Worm (Caenorhabditis elegans) whole organism, L4 larva: ENCODE data around the gene F35A5.2.

Experiments used
- F26F4.8 ChIP-seq: fragments of 200-800 bp; sonication (Bioruptor generic); conservative IDR thresholded peaks from 2 replicates; pipeline ENCODE4 v1.3.6; 2022; ENCODE audit warnings: missing genetic modification characterization, missing compliant biosample characterization
- F44E2.7 ChIP-seq: fragments of 200-800 bp; sonication (Bioruptor generic); IDR thresholded peaks from 2 replicates; pipeline ENCODE4 v2.1.2; 2022; ENCODE audit warnings: missing genetic modification characterization, missing compliant biosample characterization
- F49E8.2 ChIP-seq: sonication (generic microtip); optimal IDR thresholded peaks from 2 replicates; lab custom pipeline; 2016; ENCODE audit warnings: missing compliant biosample characterization, mild to moderate bottlenecking, missing genetic modification characterization, borderline replicate concordance
- R02D3.7 ChIP-seq: fragments of 150-350 bp; sonication (generic microtip); optimal IDR thresholded peaks from 3 replicates; lab custom pipeline; 2014; ENCODE audit warnings: missing biosample characterization, missing genetic modification characterization
- T20F7.1 ChIP-seq: fragments of 200-800 bp; sonication (Bioruptor generic); optimal IDR thresholded peaks from 2 replicates; lab custom pipeline; 2018; ENCODE audit warnings: mild to moderate bottlenecking, missing genetic modification characterization, missing compliant biosample characterization
- T26A8.4 ChIP-seq: fragments of 200-800 bp; sonication (Bioruptor generic); IDR thresholded peaks from 2 replicates; pipeline ENCODE4 v1.3.6; 2022; ENCODE audit warnings: missing genetic modification characterization, missing compliant biosample characterization
- Y5F2A.4 ChIP-seq: fragments of 200-800 bp; sonication (Bioruptor generic); optimal IDR thresholded peaks from 2 replicates; lab custom pipeline; 2018; ENCODE audit warnings: mild to moderate bottlenecking, missing genetic modification characterization, missing compliant biosample characterization
- Y75B8A.6 ChIP-seq: fragments of 200-800 bp; sonication (Bioruptor generic); IDR thresholded peaks from 2 replicates; pipeline ENCODE4 v1.3.6; 2022; ENCODE audit warnings: missing genetic modification reagents, missing genetic modification characterization, missing compliant biosample characterization
- ZK337.2 ChIP-seq: fragments of 200-800 bp; sonication (Bioruptor generic); IDR thresholded peaks from 2 replicates; pipeline ENCODE4 v1.3.6; 2022; ENCODE audit warnings: missing genetic modification reagents, missing genetic modification characterization, missing compliant biosample characterization
- arid-1 ChIP-seq: fragments of 200-800 bp; sonication (Bioruptor generic); conservative IDR thresholded peaks from 2 replicates; pipeline ENCODE4 v1.3.6; 2022; ENCODE audit warnings: missing genetic modification reagents, missing genetic modification characterization, missing compliant biosample characterization
- ceh-28 ChIP-seq: fragments of 150-350 bp; optimal IDR thresholded peaks from 2 replicates; lab custom pipeline; 2014; ENCODE audit warnings: missing biosample characterization, missing genetic modification reagents, missing genetic modification characterization
- ceh-32 ChIP-seq: sonication (generic microtip); optimal IDR thresholded peaks from 2 replicates; lab custom pipeline; 2016; ENCODE audit warnings: mild to moderate bottlenecking, missing genetic modification characterization, missing compliant biosample characterization; ENCODE audit not compliant: poor library complexity
- ceh-82 ChIP-seq: sonication (generic microtip); optimal IDR thresholded peaks from 2 replicates; lab custom pipeline; 2017; ENCODE audit warnings: missing biosample characterization, missing genetic modification characterization
- cey-2 ChIP-seq: sonication (generic microtip); optimal IDR thresholded peaks from 3 replicates; lab custom pipeline; 2017; ENCODE audit warnings: missing genetic modification characterization, mild to moderate bottlenecking, missing compliant biosample characterization, antibody characterized with exemption, borderline replicate concordance; ENCODE audit not compliant: insufficient read depth
- ctbp-1 ChIP-seq: fragments of 200-800 bp; sonication (Bioruptor generic); IDR thresholded peaks from 2 replicates; pipeline ENCODE4 v1.3.6; 2022; ENCODE audit warnings: missing genetic modification reagents, missing genetic modification characterization, missing compliant biosample characterization
- daf-16 ChIP-seq, 3 experiments: sonication (generic microtip); optimal IDR thresholded peaks; 2 replicates each; lab custom pipeline; 2016 to 2017; ENCODE audit warnings: missing genetic modification characterization in 3 of 3, missing genetic modification reagents in 3 of 3, mild to moderate bottlenecking in 2 of 3, missing compliant biosample characterization in 2 of 3, missing biosample characterization in 1 of 3, moderate library complexity in 1 of 3
- daf-8 ChIP-seq: fragments of 200-800 bp; sonication (Bioruptor generic); IDR thresholded peaks from 2 replicates; pipeline ENCODE4 v1.3.6; 2022; ENCODE audit warnings: missing genetic modification characterization, missing compliant biosample characterization
- dmd-6 ChIP-seq: fragments of 200-800 bp; sonication (Bioruptor generic); IDR thresholded peaks from 2 replicates; pipeline ENCODE4 v1.3.6; 2022; ENCODE audit warnings: missing genetic modification reagents, missing genetic modification characterization, missing compliant biosample characterization
- dmd-9 ChIP-seq: fragments of 200-800 bp; sonication (Bioruptor generic); IDR thresholded peaks from 2 replicates; pipeline ENCODE4 v1.3.6; 2022; ENCODE audit warnings: missing genetic modification reagents, missing genetic modification characterization, missing compliant biosample characterization
- dpl-1 ChIP-seq: fragments of 150-350 bp; optimal IDR thresholded peaks from 2 replicates; lab custom pipeline; 2014; ENCODE audit warnings: missing biosample characterization, missing genetic modification reagents, missing genetic modification characterization
- hlh-30 ChIP-seq: sonication (generic microtip); optimal IDR thresholded peaks from 2 replicates; lab custom pipeline; 2017; ENCODE audit warnings: antibody characterized with exemption, mild to moderate bottlenecking, missing genetic modification characterization, missing compliant biosample characterization; ENCODE audit not compliant: insufficient read depth
- jun-1 ChIP-seq: fragments of 150-350 bp; optimal IDR thresholded peaks from 2 replicates; lab custom pipeline; 2014; ENCODE audit warnings: missing biosample characterization, missing genetic modification reagents, missing genetic modification characterization
- lin-13 ChIP-seq: fragments of 150-350 bp; optimal IDR thresholded peaks from 2 replicates; lab custom pipeline; 2014; ENCODE audit warnings: missing biosample characterization, missing genetic modification reagents, missing genetic modification characterization
- lin-39 ChIP-seq: fragments of 150-350 bp; optimal IDR thresholded peaks from 2 replicates; lab custom pipeline; 2014; ENCODE audit warnings: missing biosample characterization, missing genetic modification reagents, missing genetic modification characterization
- lir-3 ChIP-seq: sonication (generic microtip); optimal IDR thresholded peaks from 2 replicates; lab custom pipeline; 2016; ENCODE audit warnings: mild to moderate bottlenecking, missing genetic modification characterization, missing compliant biosample characterization
- mes-2 ChIP-seq: sonication (generic microtip); optimal IDR thresholded peaks from 2 replicates; lab custom pipeline; 2016; ENCODE audit warnings: missing genotype, mild to moderate bottlenecking, missing genetic modification characterization, missing compliant biosample characterization; ENCODE audit not compliant: poor library complexity, severe bottlenecking
- nhr-10 ChIP-seq: fragments of 150-350 bp; optimal IDR thresholded peaks from 2 replicates; lab custom pipeline; 2014; ENCODE audit warnings: missing biosample characterization, missing genetic modification characterization
- nhr-102 ChIP-seq: sonication (generic microtip); optimal IDR thresholded peaks from 2 replicates; lab custom pipeline; 2016; ENCODE audit warnings: mild to moderate bottlenecking, missing genetic modification characterization, moderate library complexity, missing compliant biosample characterization
- nhr-28 ChIP-seq: fragments of 150-350 bp; optimal IDR thresholded peaks from 2 replicates; lab custom pipeline; 2014; ENCODE audit warnings: missing biosample characterization, missing genetic modification characterization
- nhr-6 ChIP-seq: fragments of 150-350 bp; optimal IDR thresholded peaks from 2 replicates; lab custom pipeline; 2014; ENCODE audit warnings: missing biosample characterization, missing genetic modification characterization
- nhr-76 ChIP-seq: fragments of 150-350 bp; optimal IDR thresholded peaks from 2 replicates; lab custom pipeline; 2014; ENCODE audit warnings: missing biosample characterization, missing genetic modification characterization
- pha-4 ChIP-seq, 2 experiments: fragments of 150-350 bp in 1 of 2; fragments of 200-800 bp in 1 of 2; sonication (Bioruptor generic) in 1 of 2; IDR thresholded peaks in 1 of 2; optimal IDR thresholded peaks in 1 of 2; 2 replicates each; pipeline versions ENCODE4 v1.3.6 to Lab custom; 2014 to 2022; ENCODE audit warnings: missing genetic modification characterization in 2 of 2, missing genetic modification reagents in 2 of 2, missing biosample characterization in 1 of 2, missing compliant biosample characterization in 1 of 2
- pqm-1 ChIP-seq: sonication (generic microtip); optimal IDR thresholded peaks from 2 replicates; lab custom pipeline; 2017; ENCODE audit warnings: missing biosample characterization, missing genetic modification characterization
- saeg-2 ChIP-seq: fragments of 200-800 bp; sonication (Bioruptor generic); IDR thresholded peaks from 2 replicates; pipeline ENCODE4 v1.3.6; 2022; ENCODE audit warnings: missing genetic modification reagents, missing genetic modification characterization, missing compliant biosample characterization
- sdz-12 ChIP-seq: fragments of 200-800 bp; sonication (Bioruptor generic); optimal IDR thresholded peaks from 2 replicates; lab custom pipeline; 2018; ENCODE audit warnings: mild to moderate bottlenecking, missing genetic modification characterization, missing compliant biosample characterization
- set-16 ChIP-seq: fragments of 200-800 bp; sonication (Bioruptor generic); IDR thresholded peaks from 2 replicates; pipeline ENCODE4 v1.3.6; 2022; ENCODE audit warnings: missing genetic modification reagents, missing genetic modification characterization, missing compliant biosample characterization
- snpc-1.2 ChIP-seq: fragments of 200-800 bp; sonication (Bioruptor generic); IDR thresholded peaks from 2 replicates; pipeline ENCODE4 v1.3.6; 2022; ENCODE audit warnings: missing genetic modification reagents, missing genetic modification characterization, missing compliant biosample characterization
- spr-1 ChIP-seq: sonication (generic microtip); optimal IDR thresholded peaks from 2 replicates; lab custom pipeline; 2016; ENCODE audit warnings: mild to moderate bottlenecking, missing genetic modification characterization, missing compliant biosample characterization
- tag-97 ChIP-seq: fragments of 200-800 bp; sonication (Bioruptor generic); IDR thresholded peaks from 2 replicates; pipeline ENCODE4 v1.3.6; 2022; ENCODE audit warnings: missing genetic modification characterization, missing compliant biosample characterization
- unc-130 ChIP-seq: sonication (generic microtip); optimal IDR thresholded peaks from 2 replicates; lab custom pipeline; 2016; ENCODE audit warnings: missing genetic modification reagents, missing genetic modification characterization, missing compliant biosample characterization
- unc-39 ChIP-seq: sonication (generic microtip); optimal IDR thresholded peaks from 2 replicates; lab custom pipeline; 2017; ENCODE audit warnings: missing biosample characterization, missing genetic modification characterization
- unc-62 ChIP-seq, 3 experiments: fragments of 150-350 bp in 1 of 3; sonication (generic microtip); optimal IDR thresholded peaks in 2 of 3; peaks in 1 of 3; 1 replicate in 1 of 3; 2 replicates in 2 of 3; lab custom pipeline; 2014 to 2017; ENCODE audit warnings: missing biosample characterization in 3 of 3, missing genetic modification characterization in 3 of 3, missing genetic modification reagents in 3 of 3, missing genotype in 1 of 3
- zfp-2 ChIP-seq: sonication (generic microtip); optimal IDR thresholded peaks from 2 replicates; lab custom pipeline; 2016; ENCODE audit warnings: mild to moderate bottlenecking, missing genetic modification characterization, missing compliant biosample characterization

F35A5.2 gene

ce11 chrX:3818856-3819524, 14.1 kb downstream of the F35A5.2 start (continued):
- TF ChIP-seq nhr-6 (tag; lab: Kevin White, UChicago), result no peak
- no peak for TF ChIP-seq unc-39 (tag; lab: Kevin White, UChicago)
- TF ChIP-seq dpl-1 (GFP tag; lab: Kevin White, UChicago), result no peak
- peak; percentile 75 for TF ChIP-seq hlh-30
- TF ChIP-seq unc-62 (GFP tag; optimal IDR thresholded peaks at IDR 0.05 in 1 of 2; lab: Kevin White, UChicago), result peak in 1 of 2 experiments; percentile 54
- TF ChIP-seq unc-62 (tag; optimal IDR thresholded peaks at IDR 0.05; lab: Kevin White, UChicago), result no peak
- TF ChIP-seq ZK337.2 (GFP tag; lab: Robert Waterston, UW), result no peak
- peak; percentile 18 for TF ChIP-seq cey-2 (tag; lab: Kevin White, UChicago)
- peak; percentile 94 for TF ChIP-seq nhr-28 (tag; lab: Kevin White, UChicago)
- no peak for TF ChIP-seq daf-8 (GFP tag; lab: Robert Waterston, UW)
- TF ChIP-seq F49E8.2 (tag; lab: Kevin White, UChicago), result no peak
- no peak for TF ChIP-seq lir-3 (tag; lab: Kevin White, UChicago)
- TF ChIP-seq saeg-2 (GFP tag; lab: Robert Waterston, UW), result no peak
- TF ChIP-seq sdz-12 (GFP tag; lab: Kevin White, UChicago), result no peak
- TF ChIP-seq zfp-2 (tag; lab: Kevin White, UChicago), result no peak
- no peak for TF ChIP-seq jun-1 (tag; lab: Kevin White, UChicago)
- TF ChIP-seq Y5F2A.4, result no peak
- no peak for TF ChIP-seq spr-1 (tag; lab: Kevin White, UChicago)
- TF ChIP-seq dmd-9 (GFP tag; lab: Robert Waterston, UW), result no peak
- TF ChIP-seq tag-97, result no peak
- TF ChIP-seq lin-13 (GFP tag; lab: Kevin White, UChicago), result no peak

- TF ChIP-seq hlh-30, result peak; percentile 45
- no peak for TF ChIP-seq daf-16 (GFP tag; optimal IDR thresholded peaks at IDR 0.05; lab: Kevin White, UChicago)
- TF ChIP-seq daf-16 (tag; optimal IDR thresholded peaks at IDR 0.05; lab: Kevin White, UChicago), result peak; percentile 6
- no peak for TF ChIP-seq F44E2.7 (GFP tag; lab: Robert Waterston, UW)
- TF ChIP-seq pha-4 (GFP tag; IDR thresholded peaks at IDR 0.05; lab: Robert Waterston, UW), result peak; percentile 72
- peak; percentile 50 for TF ChIP-seq pha-4 (tag; optimal IDR thresholded peaks at IDR 0.05; lab: Kevin White, UChicago)
- TF ChIP-seq, all 104 proteins: peak for 3
These were observed 14.8 kb downstream of the F35A5.2 start for ce11 chrX:3819697-3820096.

DNA sequence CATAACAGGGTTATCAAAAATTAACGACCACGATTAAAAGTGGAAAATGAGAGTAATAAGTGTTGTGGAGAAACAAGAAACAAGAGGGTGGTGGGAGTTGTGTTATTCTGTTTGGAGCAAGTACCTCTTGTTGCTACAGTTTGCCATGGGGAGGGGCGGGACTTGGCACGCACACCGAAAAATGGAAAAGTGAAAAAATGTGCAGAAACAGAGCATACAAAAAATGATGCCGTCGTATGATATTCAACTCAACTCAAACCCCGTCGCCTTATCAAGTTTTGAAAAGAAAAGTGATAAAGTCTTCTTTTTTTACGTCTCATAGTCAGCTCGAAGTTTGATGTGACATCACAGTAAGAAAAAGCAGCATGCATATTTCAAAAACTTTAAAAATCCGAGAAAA, 15.7 kb downstream of the F35A5.2 start:
- TF ChIP-seq ceh-28 (tag; lab: Kevin White, UChicago), result no peak
- peak; percentile 78 for TF ChIP-seq dmd-6
- TF ChIP-seq nhr-10 (tag; lab: Kevin White, UChicago), result no peak
- no peak for TF ChIP-seq T20F7.1 (GFP tag; lab: Kevin White, UChicago)
- peak; percentile 64 for TF ChIP-seq pqm-1 (tag; lab: Kevin White, UChicago)
- no peak for TF ChIP-seq T26A8.4 (GFP tag; lab: Robert Waterston, UW)
- TF ChIP-seq F49E8.2 (tag; lab: Kevin White, UChicago), result no peak
- TF ChIP-seq arid-1, result no peak
- no peak for TF ChIP-seq F26F4.8 (GFP tag; lab: Robert Waterston, UW)
- peak; percentile 66 for TF ChIP-seq nhr-28 (tag; lab: Kevin White, UChicago)
- TF ChIP-seq lin-39 (tag; lab: Kevin White, UChicago), result no peak
- TF ChIP-seq tag-97, result no peak
- TF ChIP-seq snpc-1.2, result no peak
- no peak for TF ChIP-seq ctbp-1 (GFP tag; lab: Robert Waterston, UW)
- peak; percentile 21 for TF ChIP-seq nhr-102 (tag; lab: Kevin White, UChicago)
- TF ChIP-seq dpl-1 (GFP tag; lab: Kevin White, UChicago), result no peak
- TF ChIP-seq R02D3.7 (tag; lab: Kevin White, UChicago), result no peak
- TF ChIP-seq ZK337.2 (GFP tag; lab: Robert Waterston, UW), result no peak
- no peak for TF ChIP-seq unc-39 (tag; lab: Kevin White, UChicago)
- TF ChIP-seq unc-130 (GFP tag; lab: Kevin White, UChicago), result no peak
- TF ChIP-seq daf-16 (GFP tag; optimal IDR thresholded peaks at IDR 0.05; lab: Kevin White, UChicago), result no peak
- TF ChIP-seq daf-16 (tag; optimal IDR thresholded peaks at IDR 0.05; lab: Kevin White, UChicago), result peak; percentile 74
- peak; percentile 10 for TF ChIP-seq hlh-30
- TF ChIP-seq mes-2 (tag; lab: Kevin White, UChicago), result peak; percentile 19
- TF ChIP-seq Y75B8A.6 (GFP tag; lab: Robert Waterston, UW), result no peak
- no peak for TF ChIP-seq lir-3 (tag; lab: Kevin White, UChicago)
- no peak for TF ChIP-seq set-16 (GFP tag; lab: Robert Waterston, UW)
- TF ChIP-seq ceh-32 (tag; lab: Kevin White, UChicago), result no peak
- TF ChIP-seq nhr-76 (tag; lab: Kevin White, UChicago), result no peak
- TF ChIP-seq ceh-82 (tag; lab: Kevin White, UChicago), result no peak
